Fruit fly (Drosophila melanogaster): ENCODE data around the gene CG32071.

Gene CG32071

dm6 chr3L:11064689-11065088, 39.0 kb downstream of the CG32071 start, which contains the start of the genes CG32075, CG45101 and SuUR (continued):
- TF ChIP-seq CG1647 (GFP tag; optimal IDR thresholded peaks at IDR 0.05): peak; percentile 76
- TF ChIP-seq repo (GFP tag; optimal IDR thresholded peaks at IDR 0.05): peak; percentile 83
- TF ChIP-seq E2f2 (GFP tag; IDR thresholded peaks at IDR 0.05): peak; percentile 78
- peak; percentile 86 for TF ChIP-seq CG8924 (tag; optimal IDR thresholded peaks at IDR 0.05)
- TF ChIP-seq CG5180 (GFP tag; optimal IDR thresholded peaks at IDR 0.05): peak; percentile 59
- TF ChIP-seq CG10321 (GFP tag; IDR thresholded peaks at IDR 0.05): no peak
- peak; percentile 79 for TF ChIP-seq CG1024 (GFP tag; IDR thresholded peaks at IDR 0.05)
- TF ChIP-seq CG1603 (tag; optimal IDR thresholded peaks at IDR 0.05): peak; percentile 51
- no peak for TF ChIP-seq hb (GFP tag; IDR thresholded peaks at IDR 0.05; ENCODE audit: partially characterized antibody)
- no peak for TF ChIP-seq fd64A (GFP tag; optimal IDR thresholded peaks at IDR 0.05)
- peak; percentile 78 for TF ChIP-seq CG15514 (GFP tag; optimal IDR thresholded peaks at IDR 0.05)
- peak; percentile 81 for TF ChIP-seq CG3838 (GFP tag; optimal IDR thresholded peaks at IDR 0.05)
- TF ChIP-seq eyg (GFP tag; optimal IDR thresholded peaks at IDR 0.05): peak; percentile 76
- peak; percentile 80 for TF ChIP-seq run (tag; optimal IDR thresholded peaks at IDR 0.05)
- peak; percentile 89 for TF ChIP-seq CG17328 (GFP tag; IDR thresholded peaks at IDR 0.05)
- no peak for TF ChIP-seq Trl (optimal IDR thresholded peaks at IDR 0.05)
- TF ChIP-seq Trl (GFP tag; optimal IDR thresholded peaks at IDR 0.05): peak; percentile 93
- TF ChIP-seq zen2 (GFP tag; IDR thresholded peaks at IDR 0.05; ENCODE audit: partially characterized antibody): no peak
- peak; percentile 90 for TF ChIP-seq CG3847 (GFP tag; IDR thresholded peaks at IDR 0.05)
- TF ChIP-seq CG18476 (GFP tag; optimal IDR thresholded peaks at IDR 0.05): peak; percentile 82
- no peak for TF ChIP-seq Dfd (GFP tag; optimal IDR thresholded peaks at IDR 0.05)
- peak; percentile 84 for TF ChIP-seq dmrt11E (tag; optimal IDR thresholded peaks at IDR 0.05)
- peak; percentile 89 for TF ChIP-seq CG12744 (GFP tag; optimal IDR thresholded peaks at IDR 0.05)
- TF ChIP-seq ERR (GFP tag; optimal IDR thresholded peaks at IDR 0.05): no peak
- peak; percentile 94 for TF ChIP-seq Hsf (GFP tag; optimal IDR thresholded peaks at IDR 0.05)
- TF ChIP-seq CG6791 (GFP tag; IDR thresholded peaks at IDR 0.05; ENCODE audit: partially characterized antibody): no peak
- peak; percentile 64 for TF ChIP-seq CG3407 (GFP tag; optimal IDR thresholded peaks at IDR 0.05)
- no peak for TF ChIP-seq CG7745 (tag; optimal IDR thresholded peaks at IDR 0.05)
- TF ChIP-seq CG8281 (tag; optimal IDR thresholded peaks at IDR 0.05): peak; percentile 38
- TF ChIP-seq CG8359 (GFP tag; optimal IDR thresholded peaks at IDR 0.05; ENCODE audit: borderline replicate concordance): no peak
- TF ChIP-seq otp (GFP tag; IDR thresholded peaks at IDR 0.05): peak; percentile 78; the same call in 2 of the 3 replicates
- TF ChIP-seq dati (GFP tag; IDR thresholded peaks at IDR 0.05): peak; percentile 46; the same call in 1 of the 2 replicates
- TF ChIP-seq lov (optimal IDR thresholded peaks at IDR 0.05): no peak
- TF ChIP-seq lov (GFP tag; IDR thresholded peaks at IDR 0.05): 0 out of 3 replicates have a peak, but pooled peaks have one; percentile 58
- TF ChIP-seq CG6654 (GFP tag; optimal IDR thresholded peaks at IDR 0.05): no peak
- TF ChIP-seq CG13287 (GFP tag; IDR thresholded peaks at IDR 0.05; ENCODE audit: partially characterized antibody): peak; percentile 49
- TF ChIP-seq dmrt99B (tag; optimal IDR thresholded peaks at IDR 0.05): peak; percentile 69
- TF ChIP-seq bab2 (GFP tag; optimal IDR thresholded peaks at IDR 0.05): peak; percentile 92
- TF ChIP-seq jing (GFP tag; optimal IDR thresholded peaks at IDR 0.05): peak; percentile 67
- 0 out of 2 replicates have a peak, but pooled peaks have one; percentile 7 for TF ChIP-seq dimm (GFP tag; IDR thresholded peaks at IDR 0.05)
- peak; percentile 77 for TF ChIP-seq nerfin-1 (tag; optimal IDR thresholded peaks at IDR 0.05)
- peak; percentile 51 for TF ChIP-seq disco-r (GFP tag; optimal IDR thresholded peaks at IDR 0.05)
- TF ChIP-seq Fer1 (GFP tag; optimal IDR thresholded peaks at IDR 0.05): peak; percentile 77
- TF ChIP-seq CG11695 (GFP tag; IDR thresholded peaks at IDR 0.05): peak; percentile 78
- peak; percentile 83 for TF ChIP-seq CG18764 (GFP tag; optimal IDR thresholded peaks at IDR 0.05)
- TF ChIP-seq CG10979 (tag; optimal IDR thresholded peaks at IDR 0.05): peak; percentile 76
- TF ChIP-seq Lhr (GFP tag; optimal IDR thresholded peaks at IDR 0.05): peak; percentile 51
- peak; percentile 96 for TF ChIP-seq CG4617 (GFP tag; optimal IDR thresholded peaks at IDR 0.05; ENCODE audit: borderline replicate concordance)
- peak; percentile 80 for TF ChIP-seq CG34376 (GFP tag; optimal IDR thresholded peaks at IDR 0.05)
- peak; percentile 85 for TF ChIP-seq fu2 (GFP tag; optimal IDR thresholded peaks at IDR 0.05)
- TF ChIP-seq CG11398 (GFP tag; optimal IDR thresholded peaks at IDR 0.05): peak; percentile 46

Data from whole organism, embryonic.